Worm (Caenorhabditis elegans) whole organism, L2 larva: ENCODE data around the gene rnh-2.
A peak's percentile ranks its signal among the peaks of the same experiment; 100 is the strongest.

ENCODE experiments used
- C34F6.9 ChIP-seq: fragments of 150-350 bp; optimal IDR thresholded peaks from 2 replicates; lab custom pipeline; 2014; ENCODE audit warnings: missing biosample characterization, missing genetic modification characterization
- R02D3.7 ChIP-seq: fragments of 150-350 bp; optimal IDR thresholded peaks from 2 replicates; lab custom pipeline; 2014; ENCODE audit warnings: missing biosample characterization, missing genetic modification characterization
- Y55F3AM.14 ChIP-seq: fragments of 200-800 bp; sonication (Bioruptor generic); optimal IDR thresholded peaks from 2 replicates; lab custom pipeline; 2018; ENCODE audit warnings: mild to moderate bottlenecking, missing genetic modification characterization, missing compliant biosample characterization
- ZK546.5 ChIP-seq: sonication (generic microtip); optimal IDR thresholded peaks from 2 replicates; lab custom pipeline; 2017; ENCODE audit warnings: missing biosample characterization, missing genetic modification characterization
- alr-1 ChIP-seq: fragments of 150-350 bp; optimal IDR thresholded peaks from 2 replicates; lab custom pipeline; 2014; ENCODE audit warnings: missing biosample characterization, missing genetic modification characterization
- aly-2 ChIP-seq: fragments of 150-350 bp; optimal IDR thresholded peaks from 2 replicates; lab custom pipeline; 2014; ENCODE audit warnings: missing biosample characterization, missing genetic modification characterization
- ama-1 ChIP-seq: fragments of 150-350 bp; optimal IDR thresholded peaks from 2 replicates; lab custom pipeline; 2018; ENCODE audit warnings: inconsistent platforms
- blmp-1 ChIP-seq: sonication (generic microtip); optimal IDR thresholded peaks from 2 replicates; lab custom pipeline; 2017; ENCODE audit warnings: missing genetic modification characterization, mild to moderate bottlenecking, missing compliant biosample characterization, antibody characterized with exemption, moderate library complexity; ENCODE audit not compliant: insufficient read depth
- ceh-16 ChIP-seq: fragments of 150-350 bp; optimal IDR thresholded peaks from 2 replicates; lab custom pipeline; 2014; ENCODE audit warnings: missing biosample characterization, missing genetic modification characterization
- ceh-82 ChIP-seq: fragments of 150-350 bp; optimal IDR thresholded peaks from 2 replicates; lab custom pipeline; 2014; ENCODE audit warnings: missing biosample characterization, missing genetic modification characterization
- crh-2 ChIP-seq: sonication (generic microtip); optimal IDR thresholded peaks from 2 replicates; lab custom pipeline; 2017; ENCODE audit warnings: missing biosample characterization, missing genetic modification characterization
- dmd-4 ChIP-seq: sonication (generic microtip); optimal IDR thresholded peaks from 2 replicates; lab custom pipeline; 2017; ENCODE audit warnings: missing biosample characterization, missing genetic modification characterization
- egl-27 ChIP-seq: sonication (generic microtip); optimal IDR thresholded peaks from 3 replicates; lab custom pipeline; 2017; ENCODE audit warnings: missing biosample characterization, missing genetic modification reagents, missing genetic modification characterization
- elt-1 ChIP-seq: fragments of 150-350 bp; optimal IDR thresholded peaks from 2 replicates; lab custom pipeline; 2014; ENCODE audit warnings: missing biosample characterization, missing genetic modification characterization
- elt-3 ChIP-seq: sonication (generic microtip); optimal IDR thresholded peaks from 2 replicates; lab custom pipeline; 2017; ENCODE audit warnings: missing biosample characterization, missing genetic modification characterization
- fos-1 ChIP-seq: fragments of 150-350 bp; optimal IDR thresholded peaks from 2 replicates; lab custom pipeline; 2014; ENCODE audit warnings: missing biosample characterization, missing genetic modification characterization
- gmeb-1 ChIP-seq: fragments of 150-350 bp; optimal IDR thresholded peaks from 2 replicates; lab custom pipeline; 2014; ENCODE audit warnings: missing biosample characterization, missing genetic modification characterization
- lin-11 ChIP-seq: fragments of 150-350 bp; sonication (generic microtip); optimal IDR thresholded peaks from 2 replicates; lab custom pipeline; 2014; ENCODE audit warnings: missing biosample characterization, missing genetic modification characterization, inconsistent platforms, mixed read lengths
- lin-13 ChIP-seq: fragments of 150-350 bp; optimal IDR thresholded peaks from 2 replicates; lab custom pipeline; 2014; ENCODE audit warnings: missing biosample characterization, missing genetic modification reagents, missing genetic modification characterization
- lin-39 ChIP-seq: fragments of 150-350 bp; optimal IDR thresholded peaks from 2 replicates; lab custom pipeline; 2014; ENCODE audit warnings: missing biosample characterization, missing genetic modification reagents, missing genetic modification characterization
- lsy-2 ChIP-seq, 2 experiments: fragments of 150-350 bp in 1 of 2; sonication (generic microtip) in 1 of 2; optimal IDR thresholded peaks; 2 replicates each; lab custom pipeline; 2014 to 2017; ENCODE audit warnings: missing biosample characterization in 2 of 2, missing genetic modification characterization in 2 of 2
- mab-5 ChIP-seq: fragments of 150-350 bp; optimal IDR thresholded peaks from 2 replicates; lab custom pipeline; 2014; ENCODE audit warnings: missing biosample characterization, missing genetic modification characterization
- mbf-1 ChIP-seq: sonication (generic microtip); optimal IDR thresholded peaks from 2 replicates; lab custom pipeline; 2017; ENCODE audit warnings: missing biosample characterization, missing genetic modification characterization
- mdl-1 ChIP-seq, 2 experiments: fragments of 150-350 bp in 1 of 2; sonication (generic microtip) in 1 of 2; optimal IDR thresholded peaks; 2 replicates each; lab custom pipeline; 2017; ENCODE audit warnings: missing biosample characterization in 2 of 2, missing genetic modification characterization in 2 of 2
- nhr-10 ChIP-seq: sonication (generic microtip); optimal IDR thresholded peaks from 2 replicates; lab custom pipeline; 2017; ENCODE audit warnings: missing biosample characterization, missing genetic modification characterization
- nhr-11 ChIP-seq: fragments of 150-350 bp; optimal IDR thresholded peaks from 2 replicates; lab custom pipeline; 2014; ENCODE audit warnings: missing biosample characterization, missing genetic modification characterization
- nhr-12 ChIP-seq: fragments of 150-350 bp; optimal IDR thresholded peaks from 2 replicates; lab custom pipeline; 2014; ENCODE audit warnings: missing biosample characterization, missing genetic modification characterization
- nhr-129 ChIP-seq: fragments of 150-350 bp; optimal IDR thresholded peaks from 2 replicates; lab custom pipeline; 2014; ENCODE audit warnings: missing biosample characterization, missing genetic modification characterization
- nhr-23 ChIP-seq: fragments of 150-350 bp; optimal IDR thresholded peaks from 2 replicates; lab custom pipeline; 2014; ENCODE audit warnings: missing biosample characterization, missing genetic modification reagents, missing genetic modification characterization
- nhr-237 ChIP-seq: fragments of 150-350 bp; optimal IDR thresholded peaks from 2 replicates; lab custom pipeline; 2014; ENCODE audit warnings: missing biosample characterization, missing genetic modification characterization
- nhr-25 ChIP-seq: fragments of 150-350 bp; sonication (generic microtip); optimal IDR thresholded peaks from 3 replicates; lab custom pipeline; 2014; ENCODE audit warnings: missing biosample characterization, missing genetic modification characterization
- nhr-6 ChIP-seq: fragments of 150-350 bp; optimal IDR thresholded peaks from 2 replicates; lab custom pipeline; 2014; ENCODE audit warnings: missing biosample characterization, missing genetic modification characterization
- nhr-77 ChIP-seq: fragments of 150-350 bp; optimal IDR thresholded peaks from 2 replicates; lab custom pipeline; 2014; ENCODE audit warnings: missing biosample characterization, missing genetic modification characterization
- peb-1 ChIP-seq: fragments of 150-350 bp; optimal IDR thresholded peaks from 2 replicates; lab custom pipeline; 2014; ENCODE audit warnings: missing biosample characterization, missing genetic modification characterization
- sem-4 ChIP-seq: fragments of 150-350 bp; optimal IDR thresholded peaks from 2 replicates; lab custom pipeline; 2014; ENCODE audit warnings: missing biosample characterization, missing genetic modification reagents, missing genetic modification characterization
- skn-1 ChIP-seq: sonication (generic microtip); optimal IDR thresholded peaks from 2 replicates; lab custom pipeline; 2017; ENCODE audit warnings: missing biosample characterization, missing genetic modification characterization
- sma-3 ChIP-seq: sonication (generic microtip); optimal IDR thresholded peaks from 2 replicates; lab custom pipeline; 2016; ENCODE audit warnings: missing genetic modification reagents, missing genetic modification characterization, missing compliant biosample characterization
- sma-9 ChIP-seq, 2 experiments: fragments of 150-350 bp in 1 of 2; sonication (generic microtip) in 1 of 2; optimal IDR thresholded peaks; 2 replicates each; lab custom pipeline; 2014 to 2016; ENCODE audit warnings: missing genetic modification characterization in 2 of 2, mild to moderate bottlenecking in 1 of 2, missing biosample characterization in 1 of 2, missing compliant biosample characterization in 1 of 2, missing genetic modification reagents in 1 of 2, moderate library complexity in 1 of 2
- snpc-4 ChIP-seq: fragments of 150-350 bp; optimal IDR thresholded peaks from 2 replicates; lab custom pipeline; 2014; ENCODE audit warnings: missing biosample characterization, missing genetic modification characterization
- unc-39 ChIP-seq: fragments of 150-350 bp; optimal IDR thresholded peaks from 2 replicates; lab custom pipeline; 2014; ENCODE audit warnings: missing biosample characterization, missing genetic modification characterization
- unc-55 ChIP-seq: fragments of 150-350 bp; sonication (generic microtip); optimal IDR thresholded peaks from 3 replicates; lab custom pipeline; 2014; ENCODE audit warnings: missing biosample characterization, missing genetic modification reagents, missing genetic modification characterization
- unc-62 ChIP-seq: fragments of 150-350 bp; optimal IDR thresholded peaks from 2 replicates; lab custom pipeline; 2014; ENCODE audit warnings: missing biosample characterization, missing genetic modification reagents, missing genetic modification characterization
- zag-1 ChIP-seq: fragments of 150-350 bp; optimal IDR thresholded peaks from 2 replicates; lab custom pipeline; 2014; ENCODE audit warnings: missing biosample characterization, missing genetic modification characterization
- ztf-1 ChIP-seq: fragments of 200-800 bp; sonication (Bioruptor generic); conservative IDR thresholded peaks from 2 replicates; pipeline ENCODE4 v1.3.6; 2022; ENCODE audit warnings: missing genetic modification characterization, missing compliant biosample characterization
- ztf-11 ChIP-seq: sonication (generic microtip); optimal IDR thresholded peaks from 2 replicates; lab custom pipeline; 2017; ENCODE audit warnings: missing biosample characterization, missing genetic modification characterization
- ztf-4 ChIP-seq: fragments of 150-350 bp; optimal IDR thresholded peaks from 2 replicates; lab custom pipeline; 2014; ENCODE audit warnings: missing biosample characterization, missing genetic modification characterization

Gene rnh-2

ce11 chrII:8561227-8561626 lies 44.3 kb downstream of the rnh-2 start, which contains the start of gene iff-2 (continued):
- TF ChIP-seq nhr-23 (tag; lab: Kevin White, UChicago) (no peak), peb-1 (tag; lab: Kevin White, UChicago) (peak; percentile 61), crh-2 (tag; lab: Kevin White, UChicago) (peak; percentile 100), sma-9 (GFP tag; optimal IDR thresholded peaks at IDR 0.05; lab: Kevin White, UChicago) (peak; percentile 99), sma-9 (tag; optimal IDR thresholded peaks at IDR 0.05; lab: Kevin White, UChicago) (no peak), nhr-129 (tag; lab: Kevin White, UChicago) (peak; percentile 99), skn-1 (tag; lab: Kevin White, UChicago) (peak; percentile 94), nhr-12 (tag; lab: Kevin White, UChicago) (peak; percentile 65), snpc-4 (tag; lab: Kevin White, UChicago) (peak; percentile 93), zag-1 (peak; percentile 99), sma-3 (GFP tag; lab: Kevin White, UChicago) (peak; percentile 100), unc-55 (GFP tag; lab: Kevin White, UChicago) (peak; percentile 100), lin-11 (tag; lab: Kevin White, UChicago) (peak; percentile 100), aly-2 (tag; lab: Kevin White, UChicago) (no peak), nhr-237 (peak; percentile 77), C34F6.9 (tag; lab: Kevin White, UChicago) (peak; percentile 100), nhr-77 (peak; percentile 89), sem-4 (tag; lab: Kevin White, UChicago) (peak; percentile 99), mdl-1 (tag; optimal IDR thresholded peaks at IDR 0.05; lab: Kevin White, UChicago) (peak; percentile 93 to 99), lin-13 (GFP tag; lab: Kevin White, UChicago) (peak; percentile 99), elt-1 (tag; lab: Kevin White, UChicago) (no peak)

ce11 chrII:8562002-8562401 lies 45.1 kb downstream of the rnh-2 start, which contains the start of gene F54C9.14:
TSS of gene F54C9.14 (plus strand) at chrII:8562302.
- no peak for TF ChIP-seq zag-1
- no peak for TF ChIP-seq nhr-129 (tag; lab: Kevin White, UChicago)
- no peak for TF ChIP-seq C34F6.9 (tag; lab: Kevin White, UChicago)
- TF ChIP-seq mab-5 (tag; lab: Kevin White, UChicago), result no peak
- no peak for TF ChIP-seq nhr-10 (tag; lab: Kevin White, UChicago)
- TF ChIP-seq unc-39 (tag; lab: Kevin White, UChicago), result no peak

ce11 chrII:8566039-8566438 lies 49.1 kb downstream of the rnh-2 start, which contains the start of gene stc-1:
TSS of gene stc-1 (minus strand) at chrII:8566139.
- no peak for TF ChIP-seq mbf-1 (tag; lab: Kevin White, UChicago)
- TF ChIP-seq ztf-1 (GFP tag; lab: Robert Waterston, UW), result no peak
- no peak for TF ChIP-seq ztf-11 (tag; lab: Kevin White, UChicago)
- no peak for TF ChIP-seq nhr-6 (tag; lab: Kevin White, UChicago)
- TF ChIP-seq skn-1 (tag; lab: Kevin White, UChicago), result no peak
- no peak for TF ChIP-seq unc-62 (GFP tag; lab: Kevin White, UChicago)
- TF ChIP-seq nhr-11 (tag; lab: Kevin White, UChicago), result no peak
- TF ChIP-seq Y55F3AM.14, result no peak
- no peak for TF ChIP-seq nhr-77
- no peak for TF ChIP-seq elt-3 (tag; lab: Kevin White, UChicago)
- TF ChIP-seq ceh-82 (tag; lab: Kevin White, UChicago), result no peak
- peak in 1 of 2 experiments; percentile 58 for TF ChIP-seq lsy-2 (tag; optimal IDR thresholded peaks at IDR 0.05; lab: Kevin White, UChicago)
- TF ChIP-seq fos-1 (tag; lab: Kevin White, UChicago), result no peak
- TF ChIP-seq ceh-16 (tag; lab: Kevin White, UChicago), result no peak
- TF ChIP-seq unc-39 (tag; lab: Kevin White, UChicago), result no peak
- no peak for TF ChIP-seq egl-27 (tag; lab: Kevin White, UChicago)
- peak; percentile 43 for TF ChIP-seq crh-2 (tag; lab: Kevin White, UChicago)
- TF ChIP-seq ama-1 (lab: Kevin White, UChicago), result no peak
- TF ChIP-seq nhr-10 (tag; lab: Kevin White, UChicago), result no peak
- no peak for TF ChIP-seq nhr-25
- no peak for TF ChIP-seq R02D3.7 (tag; lab: Kevin White, UChicago)
- no peak for TF ChIP-seq blmp-1 (tag; lab: Kevin White, UChicago)
- no peak for TF ChIP-seq lin-39 (tag; lab: Kevin White, UChicago)
- TF ChIP-seq ztf-4 (tag; lab: Kevin White, UChicago), result no peak
- no peak for TF ChIP-seq alr-1 (tag; lab: Kevin White, UChicago)
- TF ChIP-seq ZK546.5 (tag; lab: Kevin White, UChicago), result no peak
- TF ChIP-seq sma-9 (GFP tag; optimal IDR thresholded peaks at IDR 0.05; lab: Kevin White, UChicago), result no peak
- no peak for TF ChIP-seq sma-9 (tag; optimal IDR thresholded peaks at IDR 0.05; lab: Kevin White, UChicago)
- no peak for TF ChIP-seq sem-4 (tag; lab: Kevin White, UChicago)
- TF ChIP-seq zag-1, result no peak
- TF ChIP-seq dmd-4 (tag; lab: Kevin White, UChicago), result no peak
- TF ChIP-seq elt-1 (tag; lab: Kevin White, UChicago), result no peak
- TF ChIP-seq unc-55 (GFP tag; lab: Kevin White, UChicago), result peak; percentile 41
- TF ChIP-seq C34F6.9 (tag; lab: Kevin White, UChicago), result peak; percentile 36
- TF ChIP-seq gmeb-1 (tag; lab: Kevin White, UChicago), result peak; percentile 84
- TF ChIP-seq nhr-129 (tag; lab: Kevin White, UChicago), result peak; percentile 23
- TF ChIP-seq nhr-23 (tag; lab: Kevin White, UChicago), result no peak
- no peak for TF ChIP-seq mab-5 (tag; lab: Kevin White, UChicago)
- TF ChIP-seq nhr-12 (tag; lab: Kevin White, UChicago), result no peak
- no peak for TF ChIP-seq aly-2 (tag; lab: Kevin White, UChicago)
- TF ChIP-seq nhr-237, result no peak
- no peak for TF ChIP-seq peb-1 (tag; lab: Kevin White, UChicago)
- no peak for TF ChIP-seq mdl-1 (tag; optimal IDR thresholded peaks at IDR 0.05; lab: Kevin White, UChicago)
